Fruit fly (Drosophila melanogaster): ENCODE results near the gene Ids.

Ids gene

DNA sequence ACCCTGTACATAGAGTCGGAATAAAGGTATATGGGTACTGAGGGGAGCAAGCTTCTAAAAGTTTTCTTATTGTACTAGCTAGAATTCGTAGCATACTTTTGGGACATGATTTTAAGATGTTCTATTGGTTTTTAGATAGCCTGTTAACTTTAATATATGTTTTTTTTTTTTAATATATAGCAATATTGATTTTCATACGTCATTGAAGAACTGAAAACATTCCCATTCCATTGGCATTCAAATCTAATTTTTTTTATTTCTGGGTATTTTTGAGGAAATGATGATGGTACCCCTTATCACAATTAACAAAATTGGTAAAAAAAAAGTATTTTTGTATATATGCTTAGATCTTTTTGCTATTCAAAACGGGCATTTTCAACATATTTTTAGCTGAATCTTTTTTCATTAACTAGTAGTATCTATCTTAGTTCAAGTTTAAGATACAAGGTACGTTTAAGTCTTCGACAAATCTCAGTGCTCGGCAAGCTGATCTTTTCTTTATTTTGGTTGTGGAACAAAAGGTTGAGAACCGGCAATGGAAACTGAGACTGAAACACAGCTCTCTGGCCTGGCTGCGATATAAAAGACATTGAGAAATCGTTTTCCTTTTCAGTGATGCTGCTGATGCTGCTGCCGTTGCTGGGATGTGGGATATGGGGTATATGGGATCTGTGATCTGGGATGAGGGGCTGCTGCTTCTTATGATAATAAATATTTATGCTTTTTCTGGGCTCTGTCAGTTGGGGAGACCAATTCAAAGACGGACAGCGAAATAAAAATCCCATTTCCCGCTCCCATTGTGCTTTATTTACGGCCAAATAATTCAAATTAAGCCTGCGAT lies 6.7 kb downstream of the Ids start (continued):
- TF ChIP-seq acj6 (GFP tag; optimal IDR thresholded peaks at IDR 0.05): peak; percentile 78
- TF ChIP-seq cyc (GFP tag; optimal IDR thresholded peaks at IDR 0.05): peak; percentile 65
- no peak for TF ChIP-seq dac (GFP tag; optimal IDR thresholded peaks at IDR 0.05)
- peak; percentile 68 for TF ChIP-seq lz (GFP tag; optimal IDR thresholded peaks at IDR 0.05)
- 0 out of 3 replicates have a peak, but pooled peaks have one; percentile 41 for TF ChIP-seq eg (GFP tag; IDR thresholded peaks at IDR 0.05)
- peak; percentile 63 for TF ChIP-seq Smox (GFP tag; optimal IDR thresholded peaks at IDR 0.05)
- peak; percentile 66 for TF ChIP-seq CG4318 (GFP tag; optimal IDR thresholded peaks at IDR 0.05)
- peak; percentile 81 for TF ChIP-seq esn (GFP tag; optimal IDR thresholded peaks at IDR 0.05)
- TF ChIP-seq CG34406 (GFP tag; optimal IDR thresholded peaks at IDR 0.05): peak; percentile 70
- TF ChIP-seq CG3919 (GFP tag; optimal IDR thresholded peaks at IDR 0.05): peak; percentile 76
- peak; percentile 54 for TF ChIP-seq fd59A (GFP tag; optimal IDR thresholded peaks at IDR 0.05)
- no peak for TF ChIP-seq CG11294 (GFP tag; IDR thresholded peaks at IDR 0.05)
- no peak for TF ChIP-seq CG16779 (tag; optimal IDR thresholded peaks at IDR 0.05)
- no peak for TF ChIP-seq fd85E (GFP tag; optimal IDR thresholded peaks at IDR 0.05)
- peak; percentile 59 for TF ChIP-seq CG3032 (tag; optimal IDR thresholded peaks at IDR 0.05)
- no peak for TF ChIP-seq Hr38 (GFP tag; optimal IDR thresholded peaks at IDR 0.05)
- TF ChIP-seq spab (GFP tag; optimal IDR thresholded peaks at IDR 0.05): peak; percentile 70
- TF ChIP-seq salr (GFP tag; optimal IDR thresholded peaks at IDR 0.05): peak; percentile 20 to 85
- TF ChIP-seq CG8319 (GFP tag; optimal IDR thresholded peaks at IDR 0.05): peak; percentile 31
- TF ChIP-seq CG31627 (GFP tag; optimal IDR thresholded peaks at IDR 0.05): peak; percentile 61
- peak; percentile 28 for TF ChIP-seq Blimp-1 (GFP tag; optimal IDR thresholded peaks at IDR 0.05)
- TF ChIP-seq CG32006 (GFP tag; optimal IDR thresholded peaks at IDR 0.05): peak; percentile 85
- TF ChIP-seq Sox15 (GFP tag; optimal IDR thresholded peaks at IDR 0.05): peak; percentile 62
- TF ChIP-seq Eip78C (GFP tag): peak; percentile 93
- TF ChIP-seq Sox14 (GFP tag; optimal IDR thresholded peaks at IDR 0.05): peak; percentile 55
- peak; percentile 33 for TF ChIP-seq Sox102F (GFP tag; optimal IDR thresholded peaks at IDR 0.05)
- peak; percentile 66 for TF ChIP-seq CG8632 (GFP tag; optimal IDR thresholded peaks at IDR 0.05)
- TF ChIP-seq svp (GFP tag): peak; percentile 80
- no peak for TF ChIP-seq CG1621 (tag; optimal IDR thresholded peaks at IDR 0.05)
- TF ChIP-seq CG9139 (GFP tag; optimal IDR thresholded peaks at IDR 0.05): no peak
- peak; percentile 77 for TF ChIP-seq OdsH (GFP tag; optimal IDR thresholded peaks at IDR 0.05)
- peak; percentile 57 for TF ChIP-seq CG11762 (GFP tag; optimal IDR thresholded peaks at IDR 0.05; ENCODE audit: insufficient read depth)
- TF ChIP-seq CG15336 (GFP tag; IDR thresholded peaks at IDR 0.05): peak; percentile 46

DNA sequence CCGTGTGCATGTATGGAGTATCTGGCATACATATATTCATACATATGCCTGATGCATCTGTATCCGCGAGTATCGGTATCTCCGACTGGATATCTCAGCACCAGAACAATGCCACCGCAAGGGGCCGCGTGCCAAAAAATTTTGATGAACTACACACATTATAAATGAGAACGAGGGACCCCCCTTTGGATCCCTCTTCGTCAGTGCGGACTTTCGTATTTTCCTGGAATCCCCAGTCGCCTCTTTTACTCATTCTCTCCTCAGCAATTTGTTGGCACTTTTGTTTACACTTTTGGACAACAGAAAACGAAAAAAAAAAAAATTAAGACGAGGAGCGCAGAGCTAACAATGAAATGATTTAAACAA lies 7.4 kb downstream of the Ids start:
- no peak for TF ChIP-seq CG11902 (GFP tag; optimal IDR thresholded peaks at IDR 0.05)
- TF ChIP-seq Eip78C (GFP tag): peak; percentile 20
- peak; percentile 29 for TF ChIP-seq Sox102F (GFP tag; optimal IDR thresholded peaks at IDR 0.05)

DNA sequence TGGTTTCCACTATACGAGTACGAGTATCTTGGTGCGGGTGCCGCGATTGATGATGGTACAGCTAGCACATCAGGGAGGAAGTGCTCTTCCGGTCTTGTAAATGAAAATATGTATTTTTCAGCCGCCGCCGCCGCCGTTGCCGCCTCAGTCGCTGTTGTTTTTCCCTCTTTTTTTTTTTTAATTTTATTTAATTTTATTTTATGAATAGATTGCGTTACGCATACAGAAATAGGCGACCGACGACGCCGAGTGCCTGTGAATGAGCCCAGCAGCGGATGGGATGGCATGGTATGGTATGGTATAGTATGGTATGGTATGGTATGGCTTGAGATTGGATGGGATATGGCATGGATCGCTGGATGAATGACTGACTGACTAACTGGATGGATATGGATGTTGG lies 8.7 kb downstream of the Ids start:
- TF ChIP-seq Met (GFP tag; optimal IDR thresholded peaks at IDR 0.05): no peak
- TF ChIP-seq Lpt (GFP tag; optimal IDR thresholded peaks at IDR 0.05): no peak
- TF ChIP-seq CG6854 (GFP tag; optimal IDR thresholded peaks at IDR 0.05): no peak
- no peak for TF ChIP-seq CG11902 (GFP tag; optimal IDR thresholded peaks at IDR 0.05)
- TF ChIP-seq spab (GFP tag; optimal IDR thresholded peaks at IDR 0.05): no peak
- peak; percentile 33; the same call in 1 of the 3 replicates for TF ChIP-seq CG8119 (GFP tag; IDR thresholded peaks at IDR 0.05)
- TF ChIP-seq CG16779 (tag; optimal IDR thresholded peaks at IDR 0.05): peak; percentile 4
- no peak for TF ChIP-seq esn (GFP tag; optimal IDR thresholded peaks at IDR 0.05)
- TF ChIP-seq Sox15 (GFP tag; optimal IDR thresholded peaks at IDR 0.05): no peak
- TF ChIP-seq CG15336 (GFP tag; IDR thresholded peaks at IDR 0.05): peak; percentile 23; the same call in 1 of the 2 replicates
- TF ChIP-seq fd59A (GFP tag; optimal IDR thresholded peaks at IDR 0.05): no peak
- no peak for TF ChIP-seq vri (GFP tag; optimal IDR thresholded peaks at IDR 0.05)
- no peak for TF ChIP-seq dac (GFP tag; optimal IDR thresholded peaks at IDR 0.05)
- TF ChIP-seq CG32006 (GFP tag; optimal IDR thresholded peaks at IDR 0.05): no peak
- TF ChIP-seq fd85E (GFP tag; optimal IDR thresholded peaks at IDR 0.05): no peak
- TF ChIP-seq CG3032 (tag; optimal IDR thresholded peaks at IDR 0.05): no peak
- TF ChIP-seq Hr39 (GFP tag; optimal IDR thresholded peaks at IDR 0.05): no peak
- no peak for TF ChIP-seq salr (GFP tag; optimal IDR thresholded peaks at IDR 0.05)
- no peak for TF ChIP-seq CG8319 (GFP tag; optimal IDR thresholded peaks at IDR 0.05)
- no peak for TF ChIP-seq svp (GFP tag)
- TF ChIP-seq CG7368 (GFP tag; optimal IDR thresholded peaks at IDR 0.05): no peak
- TF ChIP-seq CG4318 (GFP tag; optimal IDR thresholded peaks at IDR 0.05): no peak
- no peak for TF ChIP-seq fkh (GFP tag; optimal IDR thresholded peaks at IDR 0.05)
- no peak for TF ChIP-seq Ets96B (tag; optimal IDR thresholded peaks at IDR 0.05)
- TF ChIP-seq CG34406 (GFP tag; optimal IDR thresholded peaks at IDR 0.05): no peak
- TF ChIP-seq CG6808 (GFP tag; optimal IDR thresholded peaks at IDR 0.05): no peak
- TF ChIP-seq pdm3 (GFP tag; optimal IDR thresholded peaks at IDR 0.05): no peak
- TF ChIP-seq Eip93F (GFP tag; optimal IDR thresholded peaks at IDR 0.05): no peak
